Worm (Caenorhabditis elegans) whole organism, mixed stage, embryonic: ENCODE data around the gene F14H8.4.

Experiments used
- blmp-1 ChIP-seq: fragments of 150-350 bp; optimal IDR thresholded peaks from 2 replicates; lab custom pipeline; 2014; ENCODE audit warnings: missing biosample characterization, missing genetic modification characterization
- ceh-83 ChIP-seq: fragments of 200-800 bp; sonication (Bioruptor generic); optimal IDR thresholded peaks from 2 replicates; lab custom pipeline; 2018; ENCODE audit warnings: mild to moderate bottlenecking, missing genetic modification characterization, missing compliant biosample characterization
- ces-1 ChIP-seq: fragments of 150-350 bp; optimal IDR thresholded peaks from 2 replicates; lab custom pipeline; 2014; ENCODE audit warnings: missing biosample characterization, missing genetic modification reagents, missing genetic modification characterization
- cnd-1 ChIP-seq: fragments of 200-800 bp; sonication (Bioruptor generic); optimal IDR thresholded peaks from 2 replicates; lab custom pipeline; 2018; ENCODE audit warnings: mild to moderate bottlenecking, missing genetic modification characterization, missing compliant biosample characterization
- elt-1 ChIP-seq: sonication (generic microtip); optimal IDR thresholded peaks from 2 replicates; lab custom pipeline; 2017; ENCODE audit warnings: missing genetic modification characterization, mild to moderate bottlenecking, missing compliant biosample characterization, antibody characterized with exemption, moderate library complexity, borderline replicate concordance; ENCODE audit not compliant: insufficient read depth
- lin-32 ChIP-seq: fragments of 200-800 bp; sonication (Bioruptor generic); optimal IDR thresholded peaks from 2 replicates; lab custom pipeline; 2018; ENCODE audit warnings: mild to moderate bottlenecking, missing genetic modification characterization, missing compliant biosample characterization
- mab-5 ChIP-seq: fragments of 150-350 bp; optimal IDR thresholded peaks from 2 replicates; lab custom pipeline; 2014; ENCODE audit warnings: missing biosample characterization, missing genetic modification characterization
- mep-1 ChIP-seq: fragments of 150-350 bp; optimal IDR thresholded peaks from 2 replicates; lab custom pipeline; 2017; ENCODE audit warnings: missing biosample characterization, missing genetic modification reagents, missing genetic modification characterization, inconsistent platforms
- nhr-12 ChIP-seq: fragments of 150-350 bp; optimal IDR thresholded peaks from 2 replicates; lab custom pipeline; 2014; ENCODE audit warnings: missing biosample characterization, missing genetic modification characterization
- nhr-28 ChIP-seq: fragments of 150-350 bp; optimal IDR thresholded peaks from 2 replicates; lab custom pipeline; 2014; ENCODE audit warnings: missing biosample characterization, missing genetic modification characterization
- unc-39 ChIP-seq: fragments of 150-350 bp; optimal IDR thresholded peaks from 2 replicates; lab custom pipeline; 2014; ENCODE audit warnings: missing biosample characterization, missing genetic modification characterization
- ztf-11 ChIP-seq: fragments of 150-350 bp; optimal IDR thresholded peaks from 2 replicates; lab custom pipeline; 2014; ENCODE audit warnings: missing biosample characterization, missing genetic modification characterization

ce11 chrV:15020732-15021131 lies 2.9 kb upstream of the F14H8.4 start, which contains the start of gene F14H8.5:
- TF ChIP-seq mep-1 (tag; lab: Kevin White, UChicago) (no peak), blmp-1 (tag; lab: Kevin White, UChicago) (no peak), unc-39 (tag; lab: Kevin White, UChicago) (no peak), ztf-11 (no peak), mab-5 (tag; lab: Kevin White, UChicago) (no peak), lin-32 (no peak), ces-1 (no peak), nhr-28 (no peak), elt-1 (tag; lab: Kevin White, UChicago) (no peak), cnd-1 (tag; lab: Kevin White, UChicago) (no peak), nhr-12 (tag; lab: Kevin White, UChicago) (no peak), ceh-83 (GFP tag; lab: Kevin White, UChicago) (no peak)
